Worm (Caenorhabditis elegans): ENCODE measurements around the gene F53C3.1.

Gene F53C3.1

DNA sequence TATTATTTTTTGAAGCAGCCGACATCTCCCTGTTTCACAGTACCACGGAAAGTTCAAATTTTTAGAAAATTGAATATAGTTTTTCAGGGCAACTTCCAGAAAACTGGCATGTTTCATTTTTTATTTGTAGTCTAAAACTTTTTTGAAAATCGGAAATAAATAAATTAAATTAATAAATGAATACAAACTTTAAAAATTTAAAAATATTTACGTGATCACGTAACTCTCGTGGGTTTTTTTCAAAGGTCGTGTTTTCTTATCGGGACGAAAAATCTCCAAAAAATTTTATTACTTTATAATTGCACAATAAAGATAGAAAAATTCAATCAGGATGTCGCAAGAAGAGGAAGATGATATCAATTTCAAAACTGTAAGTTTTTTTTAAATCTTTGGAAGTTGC lies at the start of gene F53C3.1:
Gene F53C3.1 (plus strand): TSS at position 301 of the 400 bp plus-strand sequence.
- TF ChIP-seq lsy-2 (tag; optimal IDR thresholded peaks at IDR 0.05) (no peak), unc-120 (tag; optimal IDR thresholded peaks at IDR 0.05; ENCODE audit: poor library complexity, severe bottlenecking) (no peak), mep-1 (tag; optimal IDR thresholded peaks at IDR 0.05) (no peak), bed-3 (GFP tag; optimal IDR thresholded peaks at IDR 0.05) (no peak), nhr-12 (tag; optimal IDR thresholded peaks at IDR 0.05) (no peak), unc-39 (tag; optimal IDR thresholded peaks at IDR 0.05) (no peak), ztf-11 (tag; optimal IDR thresholded peaks at IDR 0.05) (no peak), M03D4.4 (tag; optimal IDR thresholded peaks at IDR 0.05) (no peak), flh-1 (GFP tag; optimal IDR thresholded peaks at IDR 0.05) (no peak), lin-32 (GFP tag; optimal IDR thresholded peaks at IDR 0.05) (no peak), nhr-76 (tag; optimal IDR thresholded peaks at IDR 0.05) (no peak)

- TF ChIP-seq ceh-83 (GFP tag; optimal IDR thresholded peaks at IDR 0.05) (no peak), nhr-76 (tag; optimal IDR thresholded peaks at IDR 0.05) (no peak), ces-1 (GFP tag; optimal IDR thresholded peaks at IDR 0.05) (no peak), mab-5 (tag; optimal IDR thresholded peaks at IDR 0.05) (no peak), lsy-2 (tag; optimal IDR thresholded peaks at IDR 0.05) (no peak), sptf-1 (tag; optimal IDR thresholded peaks at IDR 0.05) (no peak), cnd-1 (tag; optimal IDR thresholded peaks at IDR 0.05) (no peak), pha-4 (tag; optimal IDR thresholded peaks at IDR 0.05) (no peak), ceh-39 (tag; optimal IDR thresholded peaks at IDR 0.05) (no peak), M03D4.4 (tag; optimal IDR thresholded peaks at IDR 0.05) (no peak), mls-2 (tag; optimal IDR thresholded peaks at IDR 0.05) (no peak), tbx-8 (GFP tag; optimal IDR thresholded peaks at IDR 0.05) (no peak), drap-1 (GFP tag; optimal IDR thresholded peaks at IDR 0.05) (no peak), ztf-11 (tag; optimal IDR thresholded peaks at IDR 0.05) (no peak)
Measured at ce11 chrII:3862053-3862452, 49.8 kb upstream of the F53C3.1 start.

DNA sequence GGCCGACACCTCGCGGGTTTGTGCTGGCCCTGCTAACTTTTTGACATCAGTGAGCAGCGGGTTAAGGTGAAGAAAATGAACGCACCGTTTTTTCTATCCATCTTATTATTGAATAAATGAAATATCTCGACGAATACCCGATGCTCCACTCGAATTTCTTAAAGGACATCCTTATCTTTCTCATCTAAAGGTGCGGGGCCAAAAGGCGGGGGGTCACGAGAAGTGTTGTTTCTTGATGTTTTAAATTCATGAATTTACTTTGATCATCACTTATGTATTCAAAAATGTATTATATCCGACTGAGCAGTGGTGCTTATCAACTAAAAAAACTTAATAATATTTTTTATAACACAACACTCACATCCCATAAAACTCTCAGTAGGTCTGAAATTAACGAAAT lies 47.2 kb upstream of the F53C3.1 start, which contains the start of gene nhr-261:
Gene nhr-261 (minus strand): TSS at position 101 of the 400 bp plus-strand sequence.
- TF ChIP-seq bed-3 (GFP tag; optimal IDR thresholded peaks at IDR 0.05) (no peak), snpc-4 (tag; optimal IDR thresholded peaks at IDR 0.05) (no peak), ceh-83 (GFP tag; optimal IDR thresholded peaks at IDR 0.05) (no peak), cnd-1 (tag; optimal IDR thresholded peaks at IDR 0.05) (no peak), mep-1 (tag; optimal IDR thresholded peaks at IDR 0.05) (no peak)

DNA sequence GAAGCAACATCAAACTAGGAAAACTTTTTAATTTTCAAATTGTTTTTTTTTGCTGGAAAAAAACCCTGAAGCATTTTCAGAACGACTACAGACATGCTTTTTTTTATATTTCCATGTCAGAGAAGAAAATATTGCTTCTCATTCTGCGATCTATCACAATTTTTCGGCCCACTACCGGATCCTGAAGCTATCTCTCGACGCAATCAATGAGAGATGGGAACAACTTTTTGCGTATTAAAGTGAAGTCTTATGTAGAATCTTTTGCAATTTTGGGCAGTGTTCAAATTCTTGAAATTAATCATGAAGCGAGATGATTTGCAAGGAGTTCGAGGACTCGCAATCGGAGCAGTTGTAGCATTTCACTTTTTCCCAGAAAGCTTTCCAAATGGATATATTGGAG lies 42.2 kb upstream of the F53C3.1 start, which contains the start of gene oac-10:
Gene oac-10 (plus strand): TSS at position 301 of the 400 bp plus-strand sequence.
- TF ChIP-seq lin-32 (GFP tag; optimal IDR thresholded peaks at IDR 0.05) (no peak), ceh-43 (GFP tag; optimal IDR thresholded peaks at IDR 0.05) (no peak), mep-1 (tag; optimal IDR thresholded peaks at IDR 0.05) (no peak), ceh-83 (GFP tag; optimal IDR thresholded peaks at IDR 0.05) (no peak), sem-2 (GFP tag; optimal IDR thresholded peaks at IDR 0.05) (no peak)

- no peak for TF ChIP-seq mls-2 (tag; optimal IDR thresholded peaks at IDR 0.05)
- no peak for TF ChIP-seq ceh-83 (GFP tag; optimal IDR thresholded peaks at IDR 0.05)
- TF ChIP-seq mep-1 (tag; optimal IDR thresholded peaks at IDR 0.05) = no peak
- TF ChIP-seq drap-1 (GFP tag; optimal IDR thresholded peaks at IDR 0.05) = no peak
- TF ChIP-seq zip-8 (tag; optimal IDR thresholded peaks at IDR 0.05) = no peak
- TF ChIP-seq ham-2 (GFP tag; optimal IDR thresholded peaks at IDR 0.05) = no peak
- TF ChIP-seq blmp-1 (tag; optimal IDR thresholded peaks at IDR 0.05) = no peak
- no peak for TF ChIP-seq lsy-2 (tag; optimal IDR thresholded peaks at IDR 0.05)
- no peak for TF ChIP-seq sem-2 (GFP tag; optimal IDR thresholded peaks at IDR 0.05)
- TF ChIP-seq nhr-76 (tag; optimal IDR thresholded peaks at IDR 0.05) = no peak
- TF ChIP-seq ceh-39 (tag; optimal IDR thresholded peaks at IDR 0.05) = no peak
- TF ChIP-seq hlh-1 (tag; optimal IDR thresholded peaks at IDR 0.05) = no peak
- no peak for TF ChIP-seq nhr-2 (tag; optimal IDR thresholded peaks at IDR 0.05)
- TF ChIP-seq nhr-237 (tag; optimal IDR thresholded peaks at IDR 0.05) = no peak
- TF ChIP-seq mab-5 (tag; optimal IDR thresholded peaks at IDR 0.05) = no peak
Measured at ce11 chrII:3877127-3877526, 34.7 kb upstream of the F53C3.1 start, which contains the start of gene nep-3. TSS of gene nep-3 (minus strand) at chrII:3877227.

DNA sequence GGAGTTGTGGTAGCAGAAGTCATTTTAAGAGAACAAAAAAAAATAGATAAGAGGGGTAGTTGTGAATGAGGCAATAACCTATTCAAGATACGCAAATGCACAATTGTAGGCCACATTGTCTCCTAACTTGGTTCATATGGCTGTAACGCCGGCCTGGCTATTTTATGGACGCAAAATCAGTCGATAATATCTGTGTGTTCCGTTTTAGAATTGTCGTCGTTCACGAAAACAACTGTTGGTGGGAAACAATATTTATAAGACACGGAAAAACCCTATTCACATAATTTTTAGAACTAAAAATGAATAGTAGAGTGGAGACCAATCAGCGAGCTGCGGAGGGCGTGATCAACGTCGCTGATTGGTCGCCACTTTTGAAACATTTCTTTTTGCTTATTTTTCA lies 33.9 kb upstream of the F53C3.1 start, which contains the start of gene sdz-7:
Gene sdz-7 (minus strand): TSS at position 101 of the 400 bp plus-strand sequence.
- TF ChIP-seq ceh-83 (GFP tag; optimal IDR thresholded peaks at IDR 0.05) = no peak
- no peak for TF ChIP-seq ces-1 (GFP tag; optimal IDR thresholded peaks at IDR 0.05)
- no peak for TF ChIP-seq unc-62 (GFP tag; optimal IDR thresholded peaks at IDR 0.05)
- no peak for TF ChIP-seq drap-1 (GFP tag; optimal IDR thresholded peaks at IDR 0.05)
- TF ChIP-seq M03D4.4 (tag; optimal IDR thresholded peaks at IDR 0.05) = no peak
- TF ChIP-seq lin-13 (tag; optimal IDR thresholded peaks at IDR 0.05) = no peak
- TF ChIP-seq elt-3 (tag; optimal IDR thresholded peaks at IDR 0.05) = no peak
- TF ChIP-seq blmp-1 (tag; optimal IDR thresholded peaks at IDR 0.05) = no peak
- no peak for TF ChIP-seq nhr-237 (tag; optimal IDR thresholded peaks at IDR 0.05)
- TF ChIP-seq lin-32 (GFP tag; optimal IDR thresholded peaks at IDR 0.05) = no peak
- no peak for TF ChIP-seq ceh-43 (GFP tag; optimal IDR thresholded peaks at IDR 0.05)
- no peak for TF ChIP-seq hlh-1 (tag; optimal IDR thresholded peaks at IDR 0.05)
- TF ChIP-seq ceh-39 (tag; optimal IDR thresholded peaks at IDR 0.05) = no peak
- TF ChIP-seq nhr-12 (tag; optimal IDR thresholded peaks at IDR 0.05) = no peak
- no peak for TF ChIP-seq nhr-2 (tag; optimal IDR thresholded peaks at IDR 0.05)
- no peak for TF ChIP-seq nhr-76 (tag; optimal IDR thresholded peaks at IDR 0.05)
- TF ChIP-seq lsy-2 (tag; optimal IDR thresholded peaks at IDR 0.05) = no peak
- TF ChIP-seq mls-2 (tag; optimal IDR thresholded peaks at IDR 0.05) = no peak
- no peak for TF ChIP-seq sptf-1 (tag; optimal IDR thresholded peaks at IDR 0.05)
- TF ChIP-seq zip-8 (tag; optimal IDR thresholded peaks at IDR 0.05) = no peak
